3 worm cellular contexts compared by ENCODE assay signal in the genomic region with DNA sequence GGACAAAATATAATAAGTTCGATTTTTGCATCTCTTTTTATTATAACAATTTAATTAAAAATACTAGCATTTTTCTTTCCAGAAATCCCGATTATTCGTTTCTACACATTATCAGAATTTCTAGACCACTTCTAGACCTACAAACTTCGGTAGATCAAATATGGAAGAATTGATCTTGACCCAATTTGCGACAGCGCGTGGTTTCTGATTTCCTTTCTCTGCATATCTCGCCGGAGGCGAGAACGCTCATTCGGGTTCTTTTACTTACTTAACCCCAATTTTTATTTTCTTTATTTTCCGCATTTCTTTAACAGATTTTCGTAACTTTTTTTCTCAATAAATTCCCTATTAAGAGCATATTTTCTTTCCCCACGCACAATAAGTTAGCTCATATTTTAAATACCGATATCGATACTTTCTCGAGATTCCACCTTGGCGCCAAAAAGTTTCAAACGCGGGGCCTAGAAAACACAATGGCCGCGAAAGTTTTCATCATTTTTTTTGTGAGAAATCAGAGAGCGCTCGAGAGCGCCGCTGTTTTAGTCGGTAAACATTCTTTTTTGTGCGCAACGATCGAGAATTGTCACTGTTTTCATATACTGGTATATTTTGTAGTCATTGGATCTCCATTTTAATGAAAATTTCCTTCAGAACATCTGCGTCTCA.
TF ChIP-seq lines count a peak whose summit lies in the region.

No protein-coding gene starts in this region.

TF ChIP-seq in whole organism, L1 larva, 84 proteins besides CTCF, POLR2A, EP300 and RAD21 (continued from another document):
- TF ChIP-seq fkh-10 (GFP tag; optimal IDR thresholded peaks at IDR 0.05; lab: Kevin White, UChicago) (no peak), fos-1 (tag; optimal IDR thresholded peaks at IDR 0.05; lab: Kevin White, UChicago) (no peak), unc-98 (GFP tag; IDR thresholded peaks at IDR 0.05; lab: Robert Waterston, UW) (no peak), ceh-82 (tag; optimal IDR thresholded peaks at IDR 0.05; lab: Kevin White, UChicago) (no peak), nhr-85 (tag; lab: Kevin White, UChicago) (peak; percentile 75), swsn-7 (tag; optimal IDR thresholded peaks at IDR 0.05; lab: Kevin White, UChicago) (peak; percentile 1), hlh-4 (tag; optimal IDR thresholded peaks at IDR 0.05; lab: Kevin White, UChicago) (no peak), Y116A8C.19 (tag; optimal IDR thresholded peaks at IDR 0.05; lab: Kevin White, UChicago; ENCODE audit: borderline replicate concordance) (no peak), xbp-1 (tag; optimal IDR thresholded peaks at IDR 0.05; lab: Kevin White, UChicago) (peak; percentile 8), nhr-20 (tag; optimal IDR thresholded peaks at IDR 0.05; lab: Kevin White, UChicago) (peak; percentile 57), ztf-4 (tag; optimal IDR thresholded peaks at IDR 0.05; lab: Kevin White, UChicago) (no peak), nhr-237 (tag; optimal IDR thresholded peaks at IDR 0.05; lab: Kevin White, UChicago) (no peak), lsy-2 (tag; optimal IDR thresholded peaks at IDR 0.05; lab: Kevin White, UChicago) (peak in 1 of 2 experiments; percentile 55), lin-14 (GFP tag; optimal IDR thresholded peaks at IDR 0.05; lab: Kevin White, UChicago) (peak; percentile 52), lin-13 (GFP tag; optimal IDR thresholded peaks at IDR 0.05; lab: Kevin White, UChicago) (peak; percentile 4), C16A3.4 (tag; optimal IDR thresholded peaks at IDR 0.05; lab: Kevin White, UChicago) (peak; percentile 21), lir-3 (tag; optimal IDR thresholded peaks at IDR 0.05; lab: Kevin White, UChicago; ENCODE audit: poor library complexity) (peak; percentile 40), ceh-90 (tag; optimal IDR thresholded peaks at IDR 0.05; lab: Kevin White, UChicago) (peak; percentile 61), zip-4 (GFP tag; optimal IDR thresholded peaks at IDR 0.05; lab: Kevin White, UChicago) (no peak), tbx-2 (tag; optimal IDR thresholded peaks at IDR 0.05; lab: Kevin White, UChicago) (peak; percentile 49), isw-1 (GFP tag; IDR thresholded peaks at IDR 0.05; lab: Robert Waterston, UW) (no peak), blmp-1 (tag; optimal IDR thresholded peaks at IDR 0.05; lab: Kevin White, UChicago) (peak; percentile 72), mef-2 (tag; optimal IDR thresholded peaks at IDR 0.05; lab: Kevin White, UChicago) (no peak), mep-1 (tag; optimal IDR thresholded peaks at IDR 0.05; lab: Kevin White, UChicago) (peak; percentile 41), nhr-19 (GFP tag; conservative IDR thresholded peaks at IDR 0.05; lab: Robert Waterston, UW) (0 out of 2 replicates have a peak, but pooled peaks have one; percentile 14), unc-86 (tag; optimal IDR thresholded peaks at IDR 0.05; lab: Kevin White, UChicago) (no peak), elt-2 (tag; optimal IDR thresholded peaks at IDR 0.05; lab: Kevin White, UChicago) (no peak), C04F5.9 (tag; optimal IDR thresholded peaks at IDR 0.05; lab: Kevin White, UChicago) (no peak), F16B12.6 (tag; optimal IDR thresholded peaks at IDR 0.05; lab: Kevin White, UChicago) (no peak), nhr-71 (tag; optimal IDR thresholded peaks at IDR 0.05; lab: Kevin White, UChicago) (peak; percentile 44), rnt-1 (tag; optimal IDR thresholded peaks at IDR 0.05; lab: Kevin White, UChicago) (peak; percentile 61), sup-37 (GFP tag; optimal IDR thresholded peaks at IDR 0.05; lab: Kevin White, UChicago) (no peak)
TF ChIP-seq in whole organism, L1 larva: peak in this region for 24.

TF ChIP-seq in whole organism, L4 larva, 104 proteins besides CTCF, POLR2A, EP300 and RAD21 (continued from another document):
- no peak for TF ChIP-seq duxl-1 (tag; optimal IDR thresholded peaks at IDR 0.05; lab: Kevin White, UChicago; ENCODE audit: poor library complexity)
- TF ChIP-seq cey-2 (tag; optimal IDR thresholded peaks at IDR 0.05; lab: Kevin White, UChicago; ENCODE audit: borderline replicate concordance, insufficient read depth), result no peak
- no peak for TF ChIP-seq Y5F2A.4 (GFP tag; optimal IDR thresholded peaks at IDR 0.05; lab: Kevin White, UChicago)
- TF ChIP-seq nhr-28 (tag; optimal IDR thresholded peaks at IDR 0.05; lab: Kevin White, UChicago), result peak; percentile 53
- no peak for TF ChIP-seq nhr-237 (tag; optimal IDR thresholded peaks at IDR 0.05; lab: Kevin White, UChicago)
- TF ChIP-seq lin-13 (GFP tag; optimal IDR thresholded peaks at IDR 0.05; lab: Kevin White, UChicago), result no peak
- no peak for TF ChIP-seq nhr-48 (tag; optimal IDR thresholded peaks at IDR 0.05; lab: Kevin White, UChicago)
- no peak for TF ChIP-seq dmd-8 (GFP tag; IDR thresholded peaks at IDR 0.05; lab: Robert Waterston, UW)
- no peak for TF ChIP-seq spr-3 (GFP tag; optimal IDR thresholded peaks at IDR 0.05; lab: Kevin White, UChicago)
- no peak for TF ChIP-seq attf-4 (tag; optimal IDR thresholded peaks at IDR 0.05; lab: Kevin White, UChicago)
- no peak for TF ChIP-seq mxl-3 (GFP tag; optimal IDR thresholded peaks at IDR 0.05; lab: Kevin White, UChicago)

TF ChIP-seq in whole organism, young adult, 124 proteins besides CTCF, POLR2A, EP300 and RAD21 (continued from another document):
- TF ChIP-seq attf-6 (GFP tag; IDR thresholded peaks at IDR 0.05; lab: Robert Waterston, UW), result no peak
- TF ChIP-seq F57A8.1 (GFP tag; optimal IDR thresholded peaks at IDR 0.05; lab: Kevin White, UChicago), result no peak
- no peak for TF ChIP-seq F52B5.7 (tag; optimal IDR thresholded peaks at IDR 0.05; lab: Kevin White, UChicago)
- TF ChIP-seq egrh-3 (GFP tag; IDR thresholded peaks at IDR 0.05; lab: Robert Waterston, UW), result no peak
- TF ChIP-seq T26A5.8 (tag; optimal IDR thresholded peaks at IDR 0.05; lab: Kevin White, UChicago), result no peak
- TF ChIP-seq lag-1 (GFP tag; IDR thresholded peaks at IDR 0.05; lab: Robert Waterston, UW), result no peak
- no peak for TF ChIP-seq nhr-80 (tag; optimal IDR thresholded peaks at IDR 0.05; lab: Kevin White, UChicago)
- no peak for TF ChIP-seq F33H1.4 (GFP tag; IDR thresholded peaks at IDR 0.05; lab: Robert Waterston, UW)
- 0 out of 2 replicates have a peak, but pooled peaks have one; percentile 48 for TF ChIP-seq hsf-1 (GFP tag; IDR thresholded peaks at IDR 0.05; lab: Robert Waterston, UW)
- no peak for TF ChIP-seq akir-1 (GFP tag; optimal IDR thresholded peaks at IDR 0.05; lab: Kevin White, UChicago)
- TF ChIP-seq atf-7 (tag; optimal IDR thresholded peaks at IDR 0.05; lab: Kevin White, UChicago), result no peak
- TF ChIP-seq nfyb-1 (GFP tag; IDR thresholded peaks at IDR 0.05; lab: Robert Waterston, UW), result no peak
- no peak for TF ChIP-seq snpc-1.1 (tag; optimal IDR thresholded peaks at IDR 0.05; lab: Kevin White, UChicago; ENCODE audit: insufficient read depth)
- TF ChIP-seq mes-4 (tag; optimal IDR thresholded peaks at IDR 0.05; lab: Kevin White, UChicago), result no peak
- no peak for TF ChIP-seq nhr-27 (tag; optimal IDR thresholded peaks at IDR 0.05; lab: Kevin White, UChicago)
- TF ChIP-seq B0019.2 (GFP tag; conservative IDR thresholded peaks at IDR 0.05; lab: Robert Waterston, UW), result no peak
- TF ChIP-seq rpc-1 (optimal IDR thresholded peaks at IDR 0.05; lab: Kevin White, UChicago), result no peak
- no peak for TF ChIP-seq rpc-1 (tag; optimal IDR thresholded peaks at IDR 0.05; lab: Kevin White, UChicago)
- TF ChIP-seq cebp-2 (GFP tag; IDR thresholded peaks at IDR 0.05; lab: Robert Waterston, UW), result no peak
- peak in 1 of 3 experiments; percentile 59 for TF ChIP-seq lin-35 (GFP tag; optimal IDR thresholded peaks at IDR 0.05; lab: Kevin White, UChicago)
- no peak for TF ChIP-seq egl-44 (GFP tag; IDR thresholded peaks at IDR 0.05; lab: Robert Waterston, UW)
- TF ChIP-seq sea-2 (GFP tag; IDR thresholded peaks at IDR 0.05; lab: Robert Waterston, UW), result no peak
- peak; percentile 44 for TF ChIP-seq D2030.7 (GFP tag; IDR thresholded peaks at IDR 0.05; lab: Robert Waterston, UW)
- TF ChIP-seq Y95B8A.8 (GFP tag; IDR thresholded peaks at IDR 0.05; lab: Robert Waterston, UW), result no peak
- TF ChIP-seq nfya-1 (tag; optimal IDR thresholded peaks at IDR 0.05; lab: Kevin White, UChicago; ENCODE audit: borderline replicate concordance, insufficient read depth), result no peak
- TF ChIP-seq aptf-3 (GFP tag; IDR thresholded peaks at IDR 0.05; lab: Robert Waterston, UW), result no peak
- TF ChIP-seq lin-40 (tag; optimal IDR thresholded peaks at IDR 0.05; lab: Kevin White, UChicago), result no peak
- TF ChIP-seq nhr-90 (tag; optimal IDR thresholded peaks at IDR 0.05; lab: Kevin White, UChicago), result no peak
- no peak for TF ChIP-seq athp-1 (tag; optimal IDR thresholded peaks at IDR 0.05; lab: Kevin White, UChicago)
- TF ChIP-seq sptf-2 (GFP tag; optimal IDR thresholded peaks at IDR 0.05; lab: Kevin White, UChicago), result no peak
- TF ChIP-seq ztf-6 (GFP tag; IDR thresholded peaks at IDR 0.05; lab: Robert Waterston, UW), result no peak
- TF ChIP-seq ceh-91 (GFP tag; IDR thresholded peaks at IDR 0.05; lab: Robert Waterston, UW), result peak; percentile 42; the same call in 1 of the 2 replicates
- no peak for TF ChIP-seq nhr-120 (GFP tag; IDR thresholded peaks at IDR 0.05; lab: Robert Waterston, UW)
- no peak for TF ChIP-seq snpc-4 (GFP tag; optimal IDR thresholded peaks at IDR 0.05; lab: Kevin White, UChicago)
- TF ChIP-seq snpc-4 (tag; optimal IDR thresholded peaks at IDR 0.05; lab: Kevin White, UChicago), result no peak
- no peak for TF ChIP-seq madf-10 (tag; optimal IDR thresholded peaks at IDR 0.05; lab: Kevin White, UChicago)
- no peak for TF ChIP-seq madf-3 (GFP tag; IDR thresholded peaks at IDR 0.05; lab: Robert Waterston, UW)
- TF ChIP-seq nhr-179 (tag; optimal IDR thresholded peaks at IDR 0.05; lab: Kevin White, UChicago), result no peak
- TF ChIP-seq C17E4.6 (GFP tag; IDR thresholded peaks at IDR 0.05; lab: Robert Waterston, UW), result no peak
- TF ChIP-seq unc-130 (GFP tag; optimal IDR thresholded peaks at IDR 0.05; lab: Kevin White, UChicago), result peak; percentile 1
- TF ChIP-seq ceh-27 (GFP tag; optimal IDR thresholded peaks at IDR 0.05; lab: Kevin White, UChicago), result no peak
- TF ChIP-seq B0261.1 (tag; optimal IDR thresholded peaks at IDR 0.05; lab: Kevin White, UChicago), result no peak
- TF ChIP-seq dpff-1 (tag; optimal IDR thresholded peaks at IDR 0.05; lab: Kevin White, UChicago), result no peak
- no peak for TF ChIP-seq zim-3 (tag; optimal IDR thresholded peaks at IDR 0.05; lab: Kevin White, UChicago)
- no peak for TF ChIP-seq K11D2.4 (GFP tag; IDR thresholded peaks at IDR 0.05; lab: Robert Waterston, UW)
- no peak; the same call in 1 of the 2 replicates for TF ChIP-seq B0336.3 (GFP tag; IDR thresholded peaks at IDR 0.05; lab: Robert Waterston, UW)
- TF ChIP-seq ceh-79 (tag; optimal IDR thresholded peaks at IDR 0.05; lab: Kevin White, UChicago), result no peak
- no peak for TF ChIP-seq snpc-3.4 (tag; optimal IDR thresholded peaks at IDR 0.05; lab: Kevin White, UChicago)
- no peak for TF ChIP-seq egl-18 (GFP tag; IDR thresholded peaks at IDR 0.05; lab: Robert Waterston, UW)
- TF ChIP-seq xnd-1 (tag; optimal IDR thresholded peaks at IDR 0.05; lab: Kevin White, UChicago), result peak; percentile 64
- TF ChIP-seq somi-1 (GFP tag; optimal IDR thresholded peaks at IDR 0.05; lab: Kevin White, UChicago), result no peak
- no peak for TF ChIP-seq Y56A3A.18 (GFP tag; IDR thresholded peaks at IDR 0.05; lab: Robert Waterston, UW)
- no peak for TF ChIP-seq attf-5 (GFP tag; optimal IDR thresholded peaks at IDR 0.05; lab: Kevin White, UChicago)
- no peak for TF ChIP-seq mxl-1 (tag; optimal IDR thresholded peaks at IDR 0.05; lab: Kevin White, UChicago)
- TF ChIP-seq F23B12.7 (tag; optimal IDR thresholded peaks at IDR 0.05; lab: Kevin White, UChicago; ENCODE audit: insufficient read depth), result no peak
- no peak for TF ChIP-seq ztf-25 (GFP tag; IDR thresholded peaks at IDR 0.05; lab: Robert Waterston, UW)
- TF ChIP-seq C06A6.2 (GFP tag; conservative IDR thresholded peaks at IDR 0.05; lab: Robert Waterston, UW), result no peak
- TF ChIP-seq madf-8 (GFP tag; conservative IDR thresholded peaks at IDR 0.05; lab: Robert Waterston, UW), result peak; percentile 82
- peak; percentile 81 for TF ChIP-seq efl-1 (GFP tag; optimal IDR thresholded peaks at IDR 0.05; lab: Kevin White, UChicago)
- TF ChIP-seq rcor-1 (GFP tag; IDR thresholded peaks at IDR 0.05; lab: Robert Waterston, UW), result no peak
- TF ChIP-seq dox-1 (GFP tag; IDR thresholded peaks at IDR 0.05; lab: Robert Waterston, UW), result peak; percentile 62; the same call in 1 of the 2 replicates
